Worm (Caenorhabditis elegans) whole organism, midembryonic: ENCODE data around the gene pqn-90.

ENCODE experiments used
- cog-1 ChIP-seq: sonication (generic microtip); optimal IDR thresholded peaks from 2 replicates; lab custom pipeline; 2016; ENCODE audit warnings: missing genetic modification characterization, missing compliant biosample characterization
- klf-2 ChIP-seq: fragments of 200-800 bp; sonication (Bioruptor generic); conservative IDR thresholded peaks from 2 replicates; pipeline ENCODE4 v1.3.6; 2022; ENCODE audit warnings: missing genetic modification reagents, missing genetic modification characterization, missing compliant biosample characterization
- tab-1 ChIP-seq: fragments of 200-800 bp; sonication (Bioruptor generic); IDR thresholded peaks from 2 replicates; pipeline ENCODE4 v1.3.6; 2022; ENCODE audit warnings: missing genetic modification characterization, missing compliant biosample characterization
- ztf-23 ChIP-seq: fragments of 200-800 bp; sonication (Bioruptor generic); IDR thresholded peaks from 2 replicates; pipeline ENCODE4 v1.3.6; 2022; ENCODE audit warnings: missing genetic modification reagents, missing genetic modification characterization, missing compliant biosample characterization

ce11 chrIV:15312008-15312407 is 20.9 kb upstream of the pqn-90 start, which contains the start of gene Y73F8A.13:
- TF ChIP-seq klf-2 (GFP tag; lab: Robert Waterston, UW) (no peak), ztf-23 (GFP tag; lab: Robert Waterston, UW) (no peak), tab-1 (GFP tag; lab: Robert Waterston, UW) (no peak), cog-1 (tag; lab: Kevin White, UChicago) (no peak)
